Worm (Caenorhabditis elegans): ENCODE measurements around the gene ZK1058.9.
A peak's percentile ranks its signal among the peaks of the same experiment; 100 is the strongest.

The ZK1058.9 gene

ce11 chrIII:3902588-3903325, 23.3 kb downstream of the ZK1058.9 start:
- TF ChIP-seq nhr-237 (tag; optimal IDR thresholded peaks at IDR 0.05) (no peak), ama-1 (optimal IDR thresholded peaks at IDR 0.05) (peak; percentile 83), hmg-11 (tag; optimal IDR thresholded peaks at IDR 0.05) (no peak), lsy-12 (tag; optimal IDR thresholded peaks at IDR 0.05) (peak; percentile 40), ztf-4 (tag; optimal IDR thresholded peaks at IDR 0.05) (peak; percentile 70), nhr-23 (tag; optimal IDR thresholded peaks at IDR 0.05) (no peak), pqm-1 (tag; optimal IDR thresholded peaks at IDR 0.05) (no peak), elt-2 (tag; optimal IDR thresholded peaks at IDR 0.05) (peak; percentile 11), jun-1 (tag; optimal IDR thresholded peaks at IDR 0.05) (no peak), nfya-1 (tag; optimal IDR thresholded peaks at IDR 0.05; ENCODE audit: insufficient read depth) (peak; percentile 13), unc-62 (GFP tag; optimal IDR thresholded peaks at IDR 0.05) (no peak), nhr-43 (tag; optimal IDR thresholded peaks at IDR 0.05; ENCODE audit: poor library complexity, severe bottlenecking) (peak; percentile 12), elt-1 (tag; optimal IDR thresholded peaks at IDR 0.05) (no peak), eor-1 (tag; optimal IDR thresholded peaks at IDR 0.05) (no peak), unc-39 (tag; optimal IDR thresholded peaks at IDR 0.05) (no peak), egl-5 (tag; optimal IDR thresholded peaks at IDR 0.05) (no peak)

ce11 chrIII:3901542-3901941, 24.5 kb downstream of the ZK1058.9 start, which contains the start of gene tir-1:
tir-1 (minus strand) TSS chrIII:3901642.
- TF ChIP-seq unc-62 (GFP tag; optimal IDR thresholded peaks at IDR 0.05) (no peak), ceh-9 (tag; optimal IDR thresholded peaks at IDR 0.05) (no peak), elt-2 (tag; optimal IDR thresholded peaks at IDR 0.05) (no peak), nhr-76 (tag; optimal IDR thresholded peaks at IDR 0.05) (no peak), eor-1 (tag; optimal IDR thresholded peaks at IDR 0.05) (no peak), fkh-10 (GFP tag; optimal IDR thresholded peaks at IDR 0.05) (no peak), nhr-77 (tag; optimal IDR thresholded peaks at IDR 0.05) (no peak), egl-27 (tag; optimal IDR thresholded peaks at IDR 0.05) (no peak), ceh-82 (tag; optimal IDR thresholded peaks at IDR 0.05) (no peak), ama-1 (optimal IDR thresholded peaks at IDR 0.05) (no peak), lin-15B (tag; optimal IDR thresholded peaks at IDR 0.05) (no peak)

ce11 chrIII:3898850-3899249, 27.2 kb downstream of the ZK1058.9 start:
- TF ChIP-seq hmg-11 (tag; optimal IDR thresholded peaks at IDR 0.05) = peak; percentile 62
- TF ChIP-seq nfya-1 (tag; optimal IDR thresholded peaks at IDR 0.05; ENCODE audit: insufficient read depth) = peak; percentile 39
- TF ChIP-seq lin-15B (tag; optimal IDR thresholded peaks at IDR 0.05) = peak; percentile 40
- TF ChIP-seq zag-1 (tag; optimal IDR thresholded peaks at IDR 0.05) = no peak

- TF ChIP-seq elt-1 (tag; optimal IDR thresholded peaks at IDR 0.05) (no peak), nfya-1 (tag; optimal IDR thresholded peaks at IDR 0.05; ENCODE audit: insufficient read depth) (peak; percentile 84), elt-2 (tag; optimal IDR thresholded peaks at IDR 0.05) (no peak), nhr-11 (tag; optimal IDR thresholded peaks at IDR 0.05) (no peak), pqm-1 (tag; optimal IDR thresholded peaks at IDR 0.05) (no peak), lsy-12 (tag; optimal IDR thresholded peaks at IDR 0.05) (no peak)
Measured at ce11 chrIII:3898354-3898753, 27.7 kb downstream of the ZK1058.9 start.

ce11 chrIII:3893992-3894391, 32.0 kb downstream of the ZK1058.9 start:
- peak; percentile 36 for TF ChIP-seq elt-2 (tag; optimal IDR thresholded peaks at IDR 0.05)
- TF ChIP-seq snpc-4 (tag; optimal IDR thresholded peaks at IDR 0.05) = no peak
- TF ChIP-seq R02D3.7 (tag; optimal IDR thresholded peaks at IDR 0.05) = no peak
- TF ChIP-seq lin-39 (tag; optimal IDR thresholded peaks at IDR 0.05) = no peak
- TF ChIP-seq ceh-9 (tag; optimal IDR thresholded peaks at IDR 0.05) = no peak
- peak; percentile 54 for TF ChIP-seq pqm-1 (tag; optimal IDR thresholded peaks at IDR 0.05)

ce11 chrIII:3889896-3890295, 36.1 kb downstream of the ZK1058.9 start:
- TF ChIP-seq mml-1 (tag; optimal IDR thresholded peaks at IDR 0.05) (no peak), ama-1 (optimal IDR thresholded peaks at IDR 0.05) (no peak), mdl-1 (tag; optimal IDR thresholded peaks at IDR 0.05) (no peak), elt-3 (tag; optimal IDR thresholded peaks at IDR 0.05) (no peak), ztf-11 (tag; optimal IDR thresholded peaks at IDR 0.05) (no peak), pha-4 (tag; optimal IDR thresholded peaks at IDR 0.05) (peak; percentile 82), R02D3.7 (tag; optimal IDR thresholded peaks at IDR 0.05) (no peak), unc-39 (tag; optimal IDR thresholded peaks at IDR 0.05) (no peak)
